Worm (Caenorhabditis elegans): Measurements from ENCODE around the gene F58A3.3.

F58A3.3 gene

DNA sequence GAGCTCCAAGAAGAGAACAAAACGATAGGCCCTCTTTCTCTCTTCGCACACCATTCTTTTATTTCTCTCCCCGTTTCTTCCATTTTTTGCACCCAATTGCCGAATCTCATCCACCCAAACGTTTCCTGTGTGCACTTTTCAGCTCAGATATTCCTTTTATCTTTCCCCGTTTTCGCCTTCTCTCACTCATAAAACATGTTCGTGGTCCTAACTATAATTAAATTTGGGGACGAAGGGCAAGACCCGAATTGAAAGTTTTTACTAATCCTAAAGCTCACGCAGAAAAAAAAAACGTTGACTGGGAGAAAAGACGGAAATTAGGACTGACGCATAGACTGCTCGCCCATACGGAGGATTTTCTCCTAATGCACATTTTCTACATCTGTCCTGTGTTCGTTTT, 46.9 kb upstream of the F58A3.3 start (continued):
- TF ChIP-seq F55B11.4 (tag; optimal IDR thresholded peaks at IDR 0.05; ENCODE audit: borderline replicate concordance, insufficient read depth) (no peak), hmg-1.2 (GFP tag; IDR thresholded peaks at IDR 0.05) (no peak)

DNA sequence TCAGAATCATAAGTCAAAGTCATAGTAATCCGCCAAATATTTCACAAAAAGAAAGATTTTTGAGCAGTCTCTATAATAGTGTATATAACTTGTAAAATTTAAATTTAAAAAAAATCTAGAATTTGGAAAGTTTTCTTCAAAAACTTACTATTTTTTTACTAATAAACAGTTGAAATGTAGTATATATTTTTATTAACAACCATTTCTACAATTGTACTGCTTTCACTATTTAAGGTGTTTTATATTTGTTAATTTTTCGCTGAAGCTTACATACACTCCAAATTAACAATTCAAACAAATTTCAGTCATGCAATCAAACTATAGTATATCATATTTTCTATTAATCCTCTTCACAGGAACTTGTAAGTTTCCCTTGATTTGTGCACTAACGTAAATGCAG, 46.2 kb upstream of the F58A3.3 start, which contains the start of gene lge-1:
Gene lge-1 (plus strand): TSS at position 301 of the 400 bp plus-strand sequence.
- TF ChIP-seq T07F8.4 (tag; optimal IDR thresholded peaks at IDR 0.05) (no peak), pha-4 (tag; optimal IDR thresholded peaks at IDR 0.05) (no peak), egl-44 (GFP tag; IDR thresholded peaks at IDR 0.05) (no peak), hsf-1 (GFP tag; IDR thresholded peaks at IDR 0.05) (no peak), K11D2.4 (GFP tag; IDR thresholded peaks at IDR 0.05) (no peak), C06A6.2 (GFP tag; conservative IDR thresholded peaks at IDR 0.05) (no peak), let-607 (tag; optimal IDR thresholded peaks at IDR 0.05) (no peak), hmg-20 (GFP tag; IDR thresholded peaks at IDR 0.05) (no peak), hlh-12 (tag; optimal IDR thresholded peaks at IDR 0.05) (no peak), ceh-40 (GFP tag; IDR thresholded peaks at IDR 0.05) (no peak), snpc-1.1 (tag; optimal IDR thresholded peaks at IDR 0.05; ENCODE audit: insufficient read depth) (no peak), lsl-1 (GFP tag; optimal IDR thresholded peaks at IDR 0.05) (no peak)

DNA sequence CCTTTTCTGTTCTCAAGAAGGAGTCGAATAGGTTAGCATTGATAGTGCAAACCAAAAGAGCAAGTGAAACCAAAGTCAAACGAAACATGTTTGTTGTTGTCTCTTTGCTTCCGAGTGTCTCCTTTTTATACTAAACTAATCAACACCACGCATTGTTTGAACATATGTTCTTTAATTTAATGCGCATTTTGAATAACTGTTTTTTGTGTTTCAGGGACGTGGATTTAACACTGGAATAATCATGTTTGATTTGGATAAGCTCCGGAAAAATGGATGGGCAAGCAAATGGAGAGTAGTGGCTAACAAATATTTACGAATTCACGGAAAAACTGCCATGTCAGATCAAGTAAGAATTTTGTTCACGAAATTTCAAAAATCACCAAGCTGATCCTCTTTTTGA, 44.7 kb upstream of the F58A3.3 start, which contains the start of gene K09C8.9:
Gene K09C8.9 (minus strand): TSS at position 101 of the 400 bp plus-strand sequence.
- TF ChIP-seq ceh-100 (GFP tag; IDR thresholded peaks at IDR 0.05) (no peak), B0019.2 (GFP tag; conservative IDR thresholded peaks at IDR 0.05) (no peak), mcd-1 (GFP tag; IDR thresholded peaks at IDR 0.05) (no peak), sdz-38 (tag; optimal IDR thresholded peaks at IDR 0.05) (no peak), lsy-27 (tag; optimal IDR thresholded peaks at IDR 0.05; ENCODE audit: borderline replicate concordance, insufficient read depth) (no peak), bed-2 (GFP tag; IDR thresholded peaks at IDR 0.05) (no peak), atf-7 (tag; optimal IDR thresholded peaks at IDR 0.05) (no peak), F49E8.2 (tag; optimal IDR thresholded peaks at IDR 0.05; ENCODE audit: insufficient read depth) (no peak), nfya-1 (tag; optimal IDR thresholded peaks at IDR 0.05; ENCODE audit: borderline replicate concordance, insufficient read depth) (no peak)

DNA sequence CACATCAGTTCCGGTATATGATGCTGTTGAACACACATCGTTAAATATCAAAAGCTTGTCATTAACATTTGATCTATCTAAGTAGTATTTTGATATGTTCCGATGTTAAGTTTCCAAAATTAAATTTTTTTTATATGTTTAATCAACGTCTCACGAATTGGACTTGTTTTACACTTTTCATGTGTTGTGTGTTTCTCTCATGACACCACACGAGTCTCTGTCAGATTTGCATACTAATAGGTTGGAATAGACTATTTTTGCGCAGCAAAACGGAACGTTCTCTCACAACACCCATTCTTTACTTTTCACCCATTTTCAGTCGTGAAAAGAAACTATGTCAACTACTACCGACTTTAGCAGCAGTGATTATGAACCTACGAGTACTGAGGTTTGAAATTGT, 41.8 kb upstream of the F58A3.3 start, which contains the start of gene K09C8.8:
Gene K09C8.8 (plus strand): TSS at position 301 of the 400 bp plus-strand sequence.
- TF ChIP-seq attf-3 (GFP tag; conservative IDR thresholded peaks at IDR 0.05) (no peak), egl-44 (GFP tag; IDR thresholded peaks at IDR 0.05) (no peak), bed-2 (GFP tag; IDR thresholded peaks at IDR 0.05) (no peak), snpc-1.3 (tag; optimal IDR thresholded peaks at IDR 0.05; ENCODE audit: insufficient read depth) (no peak)

DNA sequence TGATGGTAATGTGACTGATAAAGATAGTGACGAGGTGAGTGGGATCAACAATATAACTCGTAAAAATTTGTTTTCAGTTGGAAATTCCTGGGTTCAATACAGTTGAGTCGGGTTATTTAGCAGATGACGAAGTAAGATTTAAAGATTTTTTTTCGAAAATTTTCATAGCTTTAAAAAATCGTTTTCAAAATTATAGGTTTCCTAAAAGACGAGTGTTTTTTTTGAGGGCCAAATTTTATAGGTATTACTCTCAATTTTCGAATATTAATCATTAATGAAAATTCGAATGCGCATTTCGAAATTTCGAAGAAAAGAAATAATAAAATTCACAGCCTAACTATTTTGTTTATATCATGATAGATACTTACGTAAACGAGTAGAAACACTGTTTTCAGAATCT, 41.3 kb upstream of the F58A3.3 start:
- TF ChIP-seq hrde-1 (tag; optimal IDR thresholded peaks at IDR 0.05; ENCODE audit: borderline replicate concordance) (no peak), pha-4 (tag; optimal IDR thresholded peaks at IDR 0.05) (no peak), Y79H2A.3 (GFP tag; conservative IDR thresholded peaks at IDR 0.05) (no peak), F57C9.4 (tag; optimal IDR thresholded peaks at IDR 0.05) (no peak), K12H6.12 (tag; optimal IDR thresholded peaks at IDR 0.05) (no peak), egrh-3 (GFP tag; IDR thresholded peaks at IDR 0.05) (no peak)
